Fruit fly (Drosophila melanogaster) whole organism, embryonic: ENCODE measurements around the gene Tengl1.

Experiments used
- Atf3 ChIP-seq: fragments of 200-800 bp; sonication (Bioruptor generic); optimal IDR thresholded peaks from 3 replicates; lab custom pipeline; 2016; ENCODE audit warnings: missing biosample characterization, missing genetic modification characterization
- CG10209 ChIP-seq: fragments of 200-800 bp; sonication (Bioruptor generic); optimal IDR thresholded peaks from 3 replicates; lab custom pipeline; 2017; ENCODE audit warnings: missing biosample characterization, mild to moderate bottlenecking, missing genetic modification characterization, missing genetic modification reagents
- CG10267 ChIP-seq: fragments of 200-800 bp; sonication (Bioruptor generic); optimal IDR thresholded peaks from 2 replicates; lab custom pipeline; 2018; ENCODE audit warnings: missing biosample characterization, mild to moderate bottlenecking, missing genetic modification characterization, moderate library complexity
- CG10431 ChIP-seq: fragments of 200-800 bp; sonication (Bioruptor generic); optimal IDR thresholded peaks from 3 replicates; lab custom pipeline; 2018; ENCODE audit warnings: missing biosample characterization, mild to moderate bottlenecking, missing genetic modification characterization
- CG12071 ChIP-seq: fragments of 200-800 bp; sonication (Bioruptor generic); optimal IDR thresholded peaks from 3 replicates; lab custom pipeline; 2018; ENCODE audit warnings: missing biosample characterization, mild to moderate bottlenecking, missing genetic modification characterization
- CG13287 ChIP-seq: fragments of 200-800 bp; sonication (Bioruptor generic); IDR thresholded peaks from 2 replicates; pipeline ENCODE4 v1.3.6; 2022; ENCODE audit warnings: missing biosample characterization, missing genetic modification characterization; ENCODE audit not compliant: partially characterized antibody
- CG13296 ChIP-seq: fragments of 200-800 bp; sonication (Bioruptor generic); optimal IDR thresholded peaks from 3 replicates; lab custom pipeline; 2018; ENCODE audit warnings: missing biosample characterization, mild to moderate bottlenecking, missing genetic modification characterization
- CG14014 ChIP-seq: fragments of 200-800 bp; sonication (Bioruptor generic); IDR thresholded peaks from 2 replicates; pipeline ENCODE4 v1.3.6; 2022; ENCODE audit warnings: missing biosample characterization, missing genetic modification characterization
- CG14441 ChIP-seq: fragments of 200-800 bp; sonication (Bioruptor generic); IDR thresholded peaks from 2 replicates; pipeline ENCODE4 v1.3.6; 2022; ENCODE audit warnings: missing biosample characterization, missing genetic modification characterization
- CG15073 ChIP-seq: fragments of 200-800 bp; sonication (Bioruptor generic); optimal IDR thresholded peaks from 2 replicates; lab custom pipeline; 2016; ENCODE audit warnings: missing biosample characterization, missing genetic modification characterization
- CG15696 ChIP-seq: fragments of 200-800 bp; sonication (Bioruptor generic); optimal IDR thresholded peaks from 2 replicates; lab custom pipeline; 2019; ENCODE audit warnings: missing biosample characterization, mild to moderate bottlenecking, missing genetic modification characterization, moderate library complexity
- CG2889 ChIP-seq: fragments of 200-800 bp; sonication (Bioruptor generic); IDR thresholded peaks from 3 replicates; pipeline ENCODE4 v1.3.6; 2022; ENCODE audit warnings: missing biosample characterization, missing genetic modification characterization
- CG30431 ChIP-seq: fragments of 200-800 bp; sonication (Bioruptor generic); optimal IDR thresholded peaks from 2 replicates; lab custom pipeline; 2017; ENCODE audit warnings: missing biosample characterization, missing genetic modification characterization
- CG31224 ChIP-seq: fragments of 200-800 bp; sonication (Bioruptor generic); IDR thresholded peaks from 2 replicates; pipeline ENCODE4 v1.3.6; 2022; ENCODE audit warnings: missing biosample characterization, missing genetic modification characterization
- CG31365 ChIP-seq: fragments of 200-800 bp; sonication (Bioruptor generic); optimal IDR thresholded peaks from 2 replicates; lab custom pipeline; 2018; ENCODE audit warnings: missing biosample characterization, mild to moderate bottlenecking, missing genetic modification characterization
- CG31388 ChIP-seq: fragments of 200-800 bp; sonication (Bioruptor generic); optimal IDR thresholded peaks from 2 replicates; lab custom pipeline; 2016; ENCODE audit warnings: missing biosample characterization, missing genetic modification characterization
- CG31441 ChIP-seq: fragments of 200-800 bp; sonication (Bioruptor generic); IDR thresholded peaks from 2 replicates; pipeline ENCODE4 v1.3.6; 2022; ENCODE audit warnings: missing biosample characterization, missing genetic modification characterization
- CG3163 ChIP-seq: fragments of 200-800 bp; sonication (Bioruptor generic); optimal IDR thresholded peaks from 3 replicates; lab custom pipeline; 2016; ENCODE audit warnings: missing biosample characterization, missing genetic modification characterization
- CG32532 ChIP-seq: fragments of 200-800 bp; sonication (Bioruptor generic); IDR thresholded peaks from 2 replicates; pipeline ENCODE4 v1.3.6; 2022; ENCODE audit warnings: missing biosample characterization, missing genetic modification characterization
- CG34376 ChIP-seq: fragments of 200-800 bp; sonication (Bioruptor generic); optimal IDR thresholded peaks from 2 replicates; lab custom pipeline; 2018; ENCODE audit warnings: missing biosample characterization, mild to moderate bottlenecking, missing genetic modification characterization
- CG5180 ChIP-seq: fragments of 200-800 bp; sonication (Bioruptor generic); optimal IDR thresholded peaks from 3 replicates; lab custom pipeline; 2017; ENCODE audit warnings: missing biosample characterization, missing genetic modification characterization, mild to moderate bottlenecking, moderate library complexity, missing genetic modification reagents
- CG5245 ChIP-seq: fragments of 200-800 bp; sonication (Bioruptor generic); optimal IDR thresholded peaks from 3 replicates; lab custom pipeline; 2016; ENCODE audit warnings: missing biosample characterization, missing genetic modification characterization
- CG7745 ChIP-seq: fragments of 200-800 bp; sonication (Bioruptor generic); optimal IDR thresholded peaks from 2 replicates; lab custom pipeline; 2018; ENCODE audit warnings: missing biosample characterization, mild to moderate bottlenecking, missing genetic modification characterization, moderate library complexity
- CG8359 ChIP-seq: fragments of 200-800 bp; sonication (Bioruptor generic); optimal IDR thresholded peaks from 2 replicates; lab custom pipeline; 2017; ENCODE audit warnings: missing biosample characterization, mild to moderate bottlenecking, missing genetic modification characterization, borderline replicate concordance
- CG9437 ChIP-seq: fragments of 200-800 bp; sonication (Bioruptor generic); optimal IDR thresholded peaks from 2 replicates; lab custom pipeline; 2018; ENCODE audit warnings: missing biosample characterization, mild to moderate bottlenecking, missing genetic modification characterization
- CG9797 ChIP-seq: fragments of 200-800 bp; sonication (Bioruptor generic); optimal IDR thresholded peaks from 3 replicates; lab custom pipeline; 2018; ENCODE audit warnings: missing biosample characterization, mild to moderate bottlenecking, missing genetic modification characterization
- D ChIP-seq, 2 experiments: fragments of 200-800 bp in 1 of 2; fragments of >200 bp in 1 of 2; sonication (Bioruptor generic) in 1 of 2; optimal IDR thresholded peaks; 2 replicates in 1 of 2; 3 replicates in 1 of 2; lab custom pipeline; 2017; ENCODE audit warnings: mild to moderate bottlenecking in 1 of 2, missing biosample characterization in 1 of 2, missing genetic modification characterization in 1 of 2, missing genetic modification reagents in 1 of 2
- HmgZ ChIP-seq: fragments of 200-800 bp; sonication (Bioruptor generic); optimal IDR thresholded peaks from 2 replicates; lab custom pipeline; 2018; ENCODE audit warnings: missing biosample characterization, mild to moderate bottlenecking, missing genetic modification characterization
- Hr3 ChIP-seq: fragments of 200-800 bp; sonication (Bioruptor generic); optimal IDR thresholded peaks from 3 replicates; lab custom pipeline; 2016; ENCODE audit warnings: missing biosample characterization, missing genetic modification characterization
- MBD-R2 ChIP-seq: fragments of 200-800 bp; sonication (Bioruptor generic); IDR thresholded peaks from 2 replicates; pipeline ENCODE4 v1.3.6; 2022; ENCODE audit warnings: missing biosample characterization, missing genetic modification characterization
- Sox102F ChIP-seq: fragments of 200-800 bp; sonication (Bioruptor generic); optimal IDR thresholded peaks from 2 replicates; lab custom pipeline; 2018; ENCODE audit warnings: missing biosample characterization, mild to moderate bottlenecking, missing genetic modification characterization, moderate library complexity
- Sry-δ ChIP-seq: fragments of 200-800 bp; sonication (Bioruptor generic); optimal IDR thresholded peaks from 2 replicates; lab custom pipeline; 2016; ENCODE audit warnings: missing biosample characterization, missing genetic modification characterization
- YL-1 ChIP-seq: fragments of 200-800 bp; sonication (Bioruptor generic); optimal IDR thresholded peaks from 3 replicates; lab custom pipeline; 2017; ENCODE audit warnings: missing biosample characterization, mild to moderate bottlenecking, missing genetic modification characterization
- ab ChIP-seq: fragments of 200-800 bp; sonication (Bioruptor generic); optimal IDR thresholded peaks from 2 replicates; lab custom pipeline; 2016; ENCODE audit warnings: missing biosample characterization, missing genetic modification characterization
- crc ChIP-seq: fragments of 200-800 bp; sonication (Bioruptor generic); optimal IDR thresholded peaks from 2 replicates; lab custom pipeline; 2016; ENCODE audit warnings: missing biosample characterization, missing genetic modification characterization
- ems ChIP-seq: fragments of 200-800 bp; sonication (Bioruptor generic); optimal IDR thresholded peaks from 3 replicates; lab custom pipeline; 2016; ENCODE audit warnings: missing biosample characterization, missing genetic modification characterization
- fu2 ChIP-seq: fragments of 200-800 bp; sonication (Bioruptor generic); optimal IDR thresholded peaks from 2 replicates; lab custom pipeline; 2016; ENCODE audit warnings: missing biosample characterization, missing genetic modification characterization
- gcm2 ChIP-seq: fragments of 200-800 bp; sonication (Bioruptor generic); optimal IDR thresholded peaks from 2 replicates; lab custom pipeline; 2016; ENCODE audit warnings: missing biosample characterization, missing genetic modification characterization
- gfzf ChIP-seq: fragments of 200-800 bp; sonication (Bioruptor generic); optimal IDR thresholded peaks from 2 replicates; lab custom pipeline; 2016; ENCODE audit warnings: missing biosample characterization, mild to moderate bottlenecking, missing genetic modification characterization, moderate library complexity
- gt ChIP-seq: fragments of 200-800 bp; sonication (Bioruptor generic); IDR thresholded peaks from 2 replicates; pipeline ENCODE4 v1.3.6; 2022; ENCODE audit warnings: missing biosample characterization, missing genetic modification characterization
- jumu ChIP-seq: fragments of 200-800 bp; sonication (Bioruptor generic); optimal IDR thresholded peaks from 3 replicates; lab custom pipeline; 2016; ENCODE audit warnings: missing biosample characterization, missing genetic modification characterization
- ken ChIP-seq: fragments of 200-800 bp; sonication (Bioruptor generic); IDR thresholded peaks from 3 replicates; pipeline ENCODE4 v1.3.6; 2022; ENCODE audit warnings: missing biosample characterization, missing genetic modification characterization
- pho ChIP-seq: fragments of 200-800 bp; sonication (Bioruptor generic); optimal IDR thresholded peaks from 2 replicates; lab custom pipeline; 2016; ENCODE audit warnings: missing biosample characterization, missing genetic modification characterization
- ro ChIP-seq: fragments of 200-800 bp; sonication (Bioruptor generic); IDR thresholded peaks from 2 replicates; pipeline ENCODE4 v1.3.6; 2022; ENCODE audit warnings: missing biosample characterization, missing genetic modification characterization
- shn ChIP-seq: fragments of 200-800 bp; sonication (Bioruptor generic); optimal IDR thresholded peaks from 3 replicates; lab custom pipeline; 2016; ENCODE audit warnings: missing biosample characterization, missing genetic modification characterization
- slp2 ChIP-seq: fragments of 200-800 bp; sonication (Bioruptor generic); optimal IDR thresholded peaks from 2 replicates; lab custom pipeline; 2016; ENCODE audit warnings: missing biosample characterization, missing genetic modification characterization
- ssp ChIP-seq: fragments of 200-800 bp; sonication (Bioruptor generic); IDR thresholded peaks from 2 replicates; pipeline ENCODE4 v1.3.6; 2022; ENCODE audit warnings: missing biosample characterization, missing genetic modification characterization
- stwl ChIP-seq: fragments of 200-800 bp; sonication (Bioruptor generic); optimal IDR thresholded peaks from 3 replicates; lab custom pipeline; 2018; ENCODE audit warnings: missing biosample characterization, mild to moderate bottlenecking, missing genetic modification characterization, moderate library complexity
- usp ChIP-seq: fragments of >200 bp; optimal IDR thresholded peaks from 2 replicates; lab custom pipeline; 2017; ENCODE audit warnings: missing biosample characterization, missing genetic modification characterization

Tengl1 gene

dm6 chr2L:2226259-2227121, 13.9 kb downstream of the Tengl1 start, which contains the start of the genes CG15387 and sau (continued):
- no peak for TF ChIP-seq CG9797 (GFP tag; lab: Kevin White, UChicago)
- peak; percentile 86 for TF ChIP-seq Atf3 (GFP tag; lab: Kevin White, UChicago)
- TF ChIP-seq CG9437 (GFP tag; lab: Kevin White, UChicago) = peak; percentile 85
- TF ChIP-seq slp2 (GFP tag; lab: Kevin White, UChicago) = peak; percentile 90
- TF ChIP-seq ken (GFP tag; lab: Robert Waterston, UW) = peak; percentile 86
- TF ChIP-seq CG31224 (GFP tag; lab: Robert Waterston, UW) = peak; percentile 79
- peak; percentile 82 for TF ChIP-seq CG14441
- peak; percentile 74 for TF ChIP-seq ssp (GFP tag; lab: Robert Waterston, UW)
- peak; percentile 88 for TF ChIP-seq crc (GFP tag; lab: Kevin White, UChicago)
- TF ChIP-seq CG31388 (GFP tag; lab: Kevin White, UChicago) = peak; percentile 73
- TF ChIP-seq fu2 (GFP tag; lab: Kevin White, UChicago) = peak; percentile 91
- TF ChIP-seq CG7745 (tag; lab: Kevin White, UChicago) = no peak
- TF ChIP-seq Hr3 (GFP tag; lab: Kevin White, UChicago) = peak; percentile 85
- TF ChIP-seq CG31441 (GFP tag; lab: Robert Waterston, UW) = peak; percentile 85
- TF ChIP-seq Sry-δ = peak; percentile 97
- TF ChIP-seq ro (GFP tag; lab: Robert Waterston, UW) = peak; percentile 47; the same call in 1 of the 2 replicates
- TF ChIP-seq CG32532 (GFP tag; lab: Robert Waterston, UW) = peak; percentile 87
- peak; percentile 41 for TF ChIP-seq CG8359 (GFP tag; lab: Kevin White, UChicago)
- peak; percentile 84 for TF ChIP-seq CG13296 (GFP tag; lab: Kevin White, UChicago)
- TF ChIP-seq CG5180 (GFP tag; lab: Kevin White, UChicago) = peak; percentile 63
- TF ChIP-seq Sox102F = peak; percentile 86
- no peak for TF ChIP-seq usp (GFP tag; lab: Kevin White, UChicago)
- peak; percentile 84 for TF ChIP-seq jumu (GFP tag; lab: Kevin White, UChicago)
- TF ChIP-seq CG12071 (GFP tag; lab: Kevin White, UChicago) = peak; percentile 75
- TF ChIP-seq stwl = peak; percentile 93
- TF ChIP-seq gcm2 (GFP tag; lab: Kevin White, UChicago) = no peak
- peak; percentile 87 for TF ChIP-seq ems
- peak; percentile 50 for TF ChIP-seq CG30431 (GFP tag; lab: Kevin White, UChicago)
- no peak for TF ChIP-seq D (optimal IDR thresholded peaks at IDR 0.05; lab: Kevin White, UChicago)
- TF ChIP-seq D (GFP tag; optimal IDR thresholded peaks at IDR 0.05; lab: Kevin White, UChicago) = peak; percentile 67
- peak; percentile 95 for TF ChIP-seq CG13287 (GFP tag; lab: Robert Waterston, UW)
- TF ChIP-seq CG14014 = peak; percentile 82
- TF ChIP-seq CG3163 (GFP tag; lab: Kevin White, UChicago) = peak; percentile 79
- peak; percentile 88 for TF ChIP-seq pho (GFP tag; lab: Kevin White, UChicago)
- TF ChIP-seq CG10431 (GFP tag; lab: Kevin White, UChicago) = peak; percentile 67
- peak; percentile 86 for TF ChIP-seq CG10209 (GFP tag; lab: Kevin White, UChicago)
- TF ChIP-seq CG2889 (GFP tag; lab: Robert Waterston, UW) = peak; percentile 79
- no peak for TF ChIP-seq CG31365 (tag; lab: Kevin White, UChicago)
- peak; percentile 93 for TF ChIP-seq HmgZ
- TF ChIP-seq CG15073 (GFP tag; lab: Kevin White, UChicago) = peak; percentile 49
- peak; percentile 71 for TF ChIP-seq CG5245 (GFP tag; lab: Kevin White, UChicago)
- no peak for TF ChIP-seq ab (GFP tag; lab: Kevin White, UChicago)
- peak; percentile 77 for TF ChIP-seq CG34376
- peak; percentile 90 for TF ChIP-seq MBD-R2 (GFP tag; lab: Robert Waterston, UW)
- TF ChIP-seq shn = peak; percentile 93
- peak; percentile 41 for TF ChIP-seq gfzf (GFP tag; lab: Kevin White, UChicago)
- TF ChIP-seq gt (GFP tag; lab: Robert Waterston, UW) = peak; percentile 71
- TF ChIP-seq YL-1 (GFP tag; lab: Kevin White, UChicago) = peak; percentile 29
- peak; percentile 99 for TF ChIP-seq CG10267 (tag; lab: Kevin White, UChicago)
- peak; percentile 86 for TF ChIP-seq CG15696 (tag; lab: Kevin White, UChicago)
